Worm (Caenorhabditis elegans) whole organism, late embryonic: ENCODE measurements around the gene aat-1.

Source experiments
- C38D4.7 ChIP-seq: fragments of 200-800 bp; sonication (Bioruptor generic); optimal IDR thresholded peaks from 2 replicates; lab custom pipeline; 2018; ENCODE audit warnings: mild to moderate bottlenecking, missing genetic modification characterization, moderate library complexity, missing compliant biosample characterization
- K02D7.2 ChIP-seq: sonication (generic microtip); optimal IDR thresholded peaks from 2 replicates; lab custom pipeline; 2017; ENCODE audit warnings: mild to moderate bottlenecking, missing genetic modification characterization, missing compliant biosample characterization
- ceh-2 ChIP-seq: sonication (generic microtip); optimal IDR thresholded peaks from 2 replicates; lab custom pipeline; 2016; ENCODE audit warnings: missing genotype, missing genetic modification characterization, missing compliant biosample characterization
- elt-2 ChIP-seq: sonication (generic microtip); optimal IDR thresholded peaks from 2 replicates; lab custom pipeline; 2016; ENCODE audit warnings: missing genetic modification reagents, missing genetic modification characterization, missing compliant biosample characterization
- ets-4 ChIP-seq: sonication (generic microtip); optimal IDR thresholded peaks from 2 replicates; lab custom pipeline; 2016; ENCODE audit warnings: missing genetic modification characterization, missing compliant biosample characterization
- fkh-10 ChIP-seq: fragments of 150-350 bp; optimal IDR thresholded peaks from 2 replicates; lab custom pipeline; 2014; ENCODE audit warnings: missing biosample characterization, missing genetic modification reagents, missing genetic modification characterization
- fkh-6 ChIP-seq: sonication (generic microtip); optimal IDR thresholded peaks from 2 replicates; lab custom pipeline; 2016; ENCODE audit warnings: missing genetic modification characterization, missing compliant biosample characterization
- nfya-1 ChIP-seq: sonication (generic microtip); optimal IDR thresholded peaks from 2 replicates; lab custom pipeline; 2017; ENCODE audit warnings: missing genetic modification characterization, mild to moderate bottlenecking, missing compliant biosample characterization, antibody characterized with exemption, moderate library complexity
- pha-4 ChIP-seq: fragments of 150-350 bp; optimal IDR thresholded peaks from 2 replicates; lab custom pipeline; 2018; ENCODE audit warnings: missing biosample characterization, missing genetic modification reagents, missing genetic modification characterization
- unc-3 ChIP-seq, 2 experiments: fragments of 200-800 bp in 1 of 2; sonication (Bioruptor generic) in 1 of 2; sonication (generic microtip) in 1 of 2; conservative IDR thresholded peaks in 1 of 2; optimal IDR thresholded peaks in 1 of 2; 2 replicates each; pipeline versions ENCODE4 v1.3.6 to Lab custom; 2016 to 2022; ENCODE audit warnings: missing compliant biosample characterization in 2 of 2, missing genetic modification characterization in 2 of 2, missing genetic modification reagents in 1 of 2

- no peak for TF ChIP-seq elt-2 (tag; lab: Kevin White, UChicago)
- no peak for TF ChIP-seq C38D4.7 (GFP tag; lab: Kevin White, UChicago)
- TF ChIP-seq pha-4 (tag; lab: Kevin White, UChicago): no peak
- TF ChIP-seq nfya-1 (tag; lab: Kevin White, UChicago): no peak
- no peak for TF ChIP-seq fkh-10 (GFP tag; lab: Kevin White, UChicago)
- no peak for TF ChIP-seq ets-4
- TF ChIP-seq K02D7.2: no peak
- TF ChIP-seq unc-3 (GFP tag; conservative IDR thresholded peaks at IDR 0.05; lab: Robert Waterston, UW): no peak
- TF ChIP-seq unc-3 (tag; optimal IDR thresholded peaks at IDR 0.05; lab: Kevin White, UChicago): no peak
- no peak for TF ChIP-seq ceh-2 (tag; lab: Kevin White, UChicago)
- no peak for TF ChIP-seq fkh-6 (tag; lab: Kevin White, UChicago)
Observed at ce11 chrIV:9624275-9624674, 22.8 kb upstream of the aat-1 start, which contains the start of gene W09C2.8.
